Worm (Caenorhabditis elegans) whole organism, late embryonic: ENCODE data around the gene F29F11.20.
A peak's percentile ranks its signal among the peaks of the same experiment; 100 is the strongest.

Experiments
- C08G9.2 ChIP-seq: sonication (generic microtip); optimal IDR thresholded peaks from 2 replicates; lab custom pipeline; 2016; ENCODE audit warnings: mild to moderate bottlenecking, missing genetic modification characterization, moderate library complexity, missing compliant biosample characterization
- C38D4.7 ChIP-seq: fragments of 200-800 bp; sonication (Bioruptor generic); optimal IDR thresholded peaks from 2 replicates; lab custom pipeline; 2018; ENCODE audit warnings: mild to moderate bottlenecking, missing genetic modification characterization, moderate library complexity, missing compliant biosample characterization
- F13H6.1 ChIP-seq: sonication (generic microtip); optimal IDR thresholded peaks from 2 replicates; lab custom pipeline; 2016; ENCODE audit warnings: missing genetic modification characterization, missing compliant biosample characterization
- K09A11.1 ChIP-seq: sonication (generic microtip); optimal IDR thresholded peaks from 2 replicates; lab custom pipeline; 2017; ENCODE audit warnings: antibody characterized with exemption, mild to moderate bottlenecking, missing genetic modification characterization, missing compliant biosample characterization; ENCODE audit not compliant: insufficient read depth
- Y22D7AL.16 ChIP-seq: sonication (generic microtip); optimal IDR thresholded peaks from 2 replicates; lab custom pipeline; 2016; ENCODE audit warnings: missing genetic modification characterization, missing compliant biosample characterization
- ceh-14 ChIP-seq: sonication (generic microtip); optimal IDR thresholded peaks from 2 replicates; lab custom pipeline; 2016; ENCODE audit warnings: missing genotype, missing genetic modification characterization, missing compliant biosample characterization
- ceh-18 ChIP-seq: sonication (generic microtip); optimal IDR thresholded peaks from 2 replicates; lab custom pipeline; 2016; ENCODE audit warnings: missing genetic modification characterization, missing compliant biosample characterization
- ceh-2 ChIP-seq: sonication (generic microtip); optimal IDR thresholded peaks from 2 replicates; lab custom pipeline; 2016; ENCODE audit warnings: missing genotype, missing genetic modification characterization, missing compliant biosample characterization
- ceh-22 ChIP-seq: sonication (generic microtip); optimal IDR thresholded peaks from 2 replicates; lab custom pipeline; 2017; ENCODE audit warnings: missing biosample characterization, missing genetic modification characterization
- che-1 ChIP-seq: sonication (generic microtip); optimal IDR thresholded peaks from 2 replicates; lab custom pipeline; 2016; ENCODE audit warnings: mild to moderate bottlenecking, missing genetic modification characterization, missing compliant biosample characterization
- eyg-1 ChIP-seq: sonication (generic microtip); optimal IDR thresholded peaks from 2 replicates; lab custom pipeline; 2016; ENCODE audit warnings: missing genotype, missing genetic modification characterization, missing compliant biosample characterization
- fax-1 ChIP-seq: sonication (generic microtip); optimal IDR thresholded peaks from 2 replicates; lab custom pipeline; 2016; ENCODE audit warnings: missing genotype, missing genetic modification characterization, missing compliant biosample characterization
- fkh-6 ChIP-seq: sonication (generic microtip); optimal IDR thresholded peaks from 2 replicates; lab custom pipeline; 2016; ENCODE audit warnings: missing genetic modification characterization, missing compliant biosample characterization
- gmeb-2 ChIP-seq: sonication (generic microtip); optimal IDR thresholded peaks from 2 replicates; lab custom pipeline; 2016; ENCODE audit warnings: missing genetic modification characterization, inconsistent platforms, missing compliant biosample characterization
- hlh-13 ChIP-seq: fragments of 200-800 bp; sonication (Bioruptor generic); optimal IDR thresholded peaks from 2 replicates; lab custom pipeline; 2018; ENCODE audit warnings: mild to moderate bottlenecking, missing genetic modification characterization, missing compliant biosample characterization
- hlh-15 ChIP-seq: sonication (generic microtip); optimal IDR thresholded peaks from 2 replicates; lab custom pipeline; 2016; ENCODE audit warnings: missing genetic modification characterization, missing compliant biosample characterization
- hlh-30 ChIP-seq: sonication (generic microtip); optimal IDR thresholded peaks from 2 replicates; lab custom pipeline; 2017; ENCODE audit warnings: antibody characterized with exemption, missing genetic modification characterization, missing compliant biosample characterization; ENCODE audit not compliant: insufficient read depth
- hlh-8 ChIP-seq: sonication (generic microtip); optimal IDR thresholded peaks from 2 replicates; lab custom pipeline; 2016; ENCODE audit warnings: missing genotype, missing genetic modification characterization, missing compliant biosample characterization
- lin-11 ChIP-seq: fragments of 200-800 bp; sonication (Bioruptor generic); optimal IDR thresholded peaks from 2 replicates; lab custom pipeline; 2018; ENCODE audit warnings: mild to moderate bottlenecking, missing genetic modification characterization, missing compliant biosample characterization
- madf-2 ChIP-seq: sonication (generic microtip); optimal IDR thresholded peaks from 2 replicates; lab custom pipeline; 2017; ENCODE audit warnings: missing genetic modification characterization, missing compliant biosample characterization
- nhr-232 ChIP-seq: sonication (generic microtip); optimal IDR thresholded peaks from 2 replicates; lab custom pipeline; 2016; ENCODE audit warnings: missing genetic modification characterization, missing compliant biosample characterization
- npax-4 ChIP-seq: sonication (generic microtip); optimal IDR thresholded peaks from 2 replicates; lab custom pipeline; 2016; ENCODE audit warnings: missing genetic modification characterization, missing compliant biosample characterization
- odd-2 ChIP-seq: sonication (generic microtip); optimal IDR thresholded peaks from 2 replicates; lab custom pipeline; 2017; ENCODE audit warnings: antibody characterized with exemption, mild to moderate bottlenecking, missing genetic modification characterization, missing compliant biosample characterization
- pha-2 ChIP-seq: sonication (generic microtip); optimal IDR thresholded peaks from 2 replicates; lab custom pipeline; 2017; ENCODE audit warnings: mild to moderate bottlenecking, missing genetic modification characterization, missing compliant biosample characterization
- rnt-1 ChIP-seq: sonication (generic microtip); optimal IDR thresholded peaks from 2 replicates; lab custom pipeline; 2016; ENCODE audit warnings: missing genetic modification characterization, missing compliant biosample characterization
- sox-2 ChIP-seq: fragments of 200-800 bp; sonication (Bioruptor generic); IDR thresholded peaks from 2 replicates; pipeline ENCODE4 v1.3.6; 2022; ENCODE audit warnings: missing genetic modification reagents, missing genetic modification characterization, missing compliant biosample characterization
- tbx-2 ChIP-seq: sonication (generic microtip); optimal IDR thresholded peaks from 2 replicates; lab custom pipeline; 2016; ENCODE audit warnings: missing genetic modification characterization, missing compliant biosample characterization
- ttx-3 ChIP-seq: sonication (generic microtip); optimal IDR thresholded peaks from 2 replicates; lab custom pipeline; 2016; ENCODE audit warnings: missing genetic modification reagents, missing genetic modification characterization, missing compliant biosample characterization
- unc-3 ChIP-seq, 2 experiments: fragments of 200-800 bp in 1 of 2; sonication (Bioruptor generic) in 1 of 2; sonication (generic microtip) in 1 of 2; conservative IDR thresholded peaks in 1 of 2; optimal IDR thresholded peaks in 1 of 2; 2 replicates each; pipeline versions ENCODE4 v1.3.6 to Lab custom; 2016 to 2022; ENCODE audit warnings: missing compliant biosample characterization in 2 of 2, missing genetic modification characterization in 2 of 2, missing genetic modification reagents in 1 of 2
- unc-42 ChIP-seq: sonication (generic microtip); optimal IDR thresholded peaks from 2 replicates; lab custom pipeline; 2016; ENCODE audit warnings: missing genotype, missing genetic modification characterization, missing compliant biosample characterization
- unc-86 ChIP-seq: sonication (generic microtip); optimal IDR thresholded peaks from 2 replicates; lab custom pipeline; 2016; ENCODE audit warnings: missing genetic modification characterization, missing compliant biosample characterization
- ztf-16 ChIP-seq: sonication (generic microtip); optimal IDR thresholded peaks from 2 replicates; lab custom pipeline; 2017; ENCODE audit warnings: missing genetic modification characterization, missing compliant biosample characterization

F29F11.20 gene

DNA sequence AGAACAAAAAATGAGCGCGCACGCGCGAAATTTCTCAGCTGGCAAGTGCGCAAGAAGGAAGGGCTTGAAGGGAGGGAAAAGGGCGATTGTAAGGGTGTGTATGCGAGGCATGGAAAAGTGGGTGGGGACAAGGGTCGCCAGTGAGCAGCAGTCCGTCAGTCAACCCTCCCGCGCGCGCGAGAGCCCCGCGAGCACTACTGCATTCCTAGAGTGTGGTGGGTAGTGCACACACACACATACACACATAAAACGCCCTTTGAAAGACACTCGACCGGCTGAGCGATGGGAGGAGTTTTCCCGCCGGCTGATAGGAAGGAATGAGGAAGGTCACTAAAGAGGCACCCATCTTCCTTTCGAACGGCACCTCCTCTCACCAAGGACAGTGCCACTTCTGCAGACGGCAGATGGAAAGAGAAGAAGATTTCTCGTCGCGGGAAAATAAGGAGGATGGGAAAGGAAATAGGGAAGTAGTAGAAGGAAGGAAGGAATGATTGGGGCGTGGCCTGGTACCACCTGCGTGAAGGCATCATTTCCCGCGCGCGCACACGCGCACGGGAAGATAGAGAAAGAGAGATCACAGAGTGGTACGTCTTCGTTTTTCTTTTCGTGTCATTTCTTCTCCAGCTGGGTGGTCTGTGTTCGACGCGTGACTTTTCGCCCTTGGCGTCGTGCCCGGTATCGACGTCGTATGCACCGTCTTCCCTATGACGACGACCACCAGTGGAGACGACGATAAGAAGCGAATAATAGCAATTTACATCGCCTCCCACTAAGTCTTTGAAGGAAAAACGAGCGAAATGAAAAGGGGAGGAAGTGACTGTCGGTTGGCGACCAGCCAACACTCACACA is 29.4 kb downstream of the F29F11.20 start (continued):
- TF ChIP-seq F13H6.1: peak; percentile 2
- no peak for TF ChIP-seq hlh-8 (tag; lab: Kevin White, UChicago)
- no peak for TF ChIP-seq hlh-15 (tag; lab: Kevin White, UChicago)
- TF ChIP-seq npax-4 (tag; lab: Kevin White, UChicago): no peak
- no peak for TF ChIP-seq hlh-13
- no peak for TF ChIP-seq unc-86 (tag; lab: Kevin White, UChicago)
- peak; percentile 23 for TF ChIP-seq ceh-2
- no peak for TF ChIP-seq che-1 (tag; lab: Kevin White, UChicago)
- TF ChIP-seq ztf-16 (tag; lab: Kevin White, UChicago): peak; percentile 27
- peak; percentile 20 for TF ChIP-seq ttx-3 (tag; lab: Kevin White, UChicago)
- peak; percentile 53 for TF ChIP-seq hlh-30 (tag; lab: Kevin White, UChicago)
- TF ChIP-seq unc-42 (tag; lab: Kevin White, UChicago): peak; percentile 44
- TF ChIP-seq C38D4.7 (GFP tag; lab: Kevin White, UChicago): peak; percentile 29
- TF ChIP-seq madf-2 (tag; lab: Kevin White, UChicago): no peak
- no peak for TF ChIP-seq gmeb-2 (tag; lab: Kevin White, UChicago)
- no peak for TF ChIP-seq sox-2 (GFP tag; lab: Robert Waterston, UW)
- peak; percentile 34 for TF ChIP-seq nhr-232 (tag; lab: Kevin White, UChicago)
- no peak for TF ChIP-seq fax-1

DNA sequence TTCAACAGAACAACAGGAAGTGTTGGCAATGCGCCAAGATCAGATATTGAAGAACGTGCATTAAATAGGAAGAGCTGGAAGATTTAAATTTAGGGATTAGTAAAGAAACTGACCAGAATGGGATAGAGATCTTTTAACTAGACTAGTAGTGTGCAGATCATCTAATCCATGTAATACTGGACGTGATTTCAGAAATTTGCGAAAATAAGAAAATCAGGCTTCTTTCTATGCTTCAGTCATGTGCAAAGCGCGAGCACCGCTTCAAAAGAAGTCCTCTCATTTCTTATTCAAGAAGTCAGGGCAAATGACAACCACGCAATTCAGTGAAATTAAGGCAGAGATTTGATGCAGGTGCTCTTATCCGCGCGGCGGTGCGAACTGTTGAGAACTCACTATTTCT is 30.3 kb downstream of the F29F11.20 start:
- no peak for TF ChIP-seq nhr-232 (tag; lab: Kevin White, UChicago)
- TF ChIP-seq unc-86 (tag; lab: Kevin White, UChicago): no peak
- no peak for TF ChIP-seq unc-3 (GFP tag; conservative IDR thresholded peaks at IDR 0.05; lab: Robert Waterston, UW)
- TF ChIP-seq unc-3 (tag; optimal IDR thresholded peaks at IDR 0.05; lab: Kevin White, UChicago): no peak
- TF ChIP-seq ttx-3 (tag; lab: Kevin White, UChicago): no peak
- TF ChIP-seq ceh-22: no peak
- no peak for TF ChIP-seq tbx-2 (tag; lab: Kevin White, UChicago)
- TF ChIP-seq F13H6.1: no peak

DNA sequence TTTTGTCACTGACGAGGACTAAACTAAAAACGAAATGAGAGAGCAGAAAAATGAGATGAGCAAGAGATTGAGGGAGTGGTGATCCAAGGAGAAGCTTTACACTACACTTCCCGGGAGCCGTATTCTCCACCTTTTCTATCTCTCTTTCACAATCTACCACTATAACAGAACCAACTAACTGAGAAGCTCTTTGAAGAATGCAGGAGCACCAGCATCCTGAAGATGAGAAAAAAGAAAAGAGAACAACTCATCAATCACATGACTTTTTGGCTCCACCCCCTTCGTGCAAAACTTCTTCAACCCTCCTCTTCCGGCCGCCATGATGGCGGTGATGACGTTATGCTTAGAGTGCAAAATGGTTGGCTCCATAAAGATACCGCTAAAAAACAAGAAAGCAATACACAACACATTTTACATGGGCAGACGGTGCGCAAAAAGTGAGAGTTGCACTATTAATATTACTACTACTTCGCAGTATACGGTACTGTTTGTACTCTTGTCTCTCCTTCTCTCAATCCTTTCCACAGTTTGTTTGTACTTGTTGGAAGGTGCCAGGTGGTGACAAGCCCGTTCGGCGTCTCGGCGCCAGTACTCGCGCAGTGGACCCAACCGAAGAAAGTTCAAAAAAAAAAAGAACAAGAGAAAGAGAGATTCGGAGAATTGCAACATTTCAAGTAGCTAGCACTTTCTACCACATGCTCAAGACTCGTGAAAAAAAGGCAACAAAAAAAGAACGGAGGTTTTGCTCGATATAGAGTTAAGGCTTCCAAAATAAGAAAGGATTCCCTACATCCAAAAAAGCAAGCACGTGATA is 31.5 kb downstream of the F29F11.20 start:
- TF ChIP-seq lin-11 (tag; lab: Kevin White, UChicago) (no peak), rnt-1 (tag; lab: Kevin White, UChicago) (no peak), hlh-30 (tag; lab: Kevin White, UChicago) (peak; percentile 37), unc-86 (tag; lab: Kevin White, UChicago) (no peak), ttx-3 (tag; lab: Kevin White, UChicago) (no peak), hlh-8 (tag; lab: Kevin White, UChicago) (no peak), ceh-22 (no peak), ceh-14 (tag; lab: Kevin White, UChicago) (no peak), che-1 (tag; lab: Kevin White, UChicago) (no peak), odd-2 (tag; lab: Kevin White, UChicago) (no peak), unc-3 (GFP tag; conservative IDR thresholded peaks at IDR 0.05; lab: Robert Waterston, UW) (no peak), unc-3 (tag; optimal IDR thresholded peaks at IDR 0.05; lab: Kevin White, UChicago) (no peak), eyg-1 (no peak), C08G9.2 (tag; lab: Kevin White, UChicago) (no peak), fkh-6 (no peak), Y22D7AL.16 (tag; lab: Kevin White, UChicago) (no peak), unc-42 (tag; lab: Kevin White, UChicago) (no peak), gmeb-2 (tag; lab: Kevin White, UChicago) (no peak), K09A11.1 (tag; lab: Kevin White, UChicago) (peak; percentile 26), fax-1 (no peak), pha-2 (tag; lab: Kevin White, UChicago) (no peak), ceh-18 (tag; lab: Kevin White, UChicago) (peak; percentile 39), hlh-15 (tag; lab: Kevin White, UChicago) (no peak), madf-2 (tag; lab: Kevin White, UChicago) (no peak)
- TF ChIP-seq, all 69 proteins: peak for 3
